Worm (Caenorhabditis elegans): ENCODE measurements around the gene Y102A11A.3.

The Y102A11A.3 gene

ce11 chrX:2018848-2019247, at the start of gene Y102A11A.3:
Y102A11A.3 (plus strand) TSS chrX:2019148.
- no peak for TF ChIP-seq nhr-237 (tag; optimal IDR thresholded peaks at IDR 0.05)
- no peak for TF ChIP-seq zip-8 (tag; optimal IDR thresholded peaks at IDR 0.05)
- TF ChIP-seq ham-2 (GFP tag; optimal IDR thresholded peaks at IDR 0.05): no peak
- no peak for TF ChIP-seq lsy-2 (tag; optimal IDR thresholded peaks at IDR 0.05)
- TF ChIP-seq tbx-8 (GFP tag; optimal IDR thresholded peaks at IDR 0.05): no peak
- no peak for TF ChIP-seq nhr-76 (tag; optimal IDR thresholded peaks at IDR 0.05)
- no peak for TF ChIP-seq nhr-2 (tag; optimal IDR thresholded peaks at IDR 0.05)
- TF ChIP-seq hlh-1 (tag; optimal IDR thresholded peaks at IDR 0.05): no peak
- TF ChIP-seq snpc-4 (tag; optimal IDR thresholded peaks at IDR 0.05): no peak
- TF ChIP-seq ceh-43 (GFP tag; optimal IDR thresholded peaks at IDR 0.05): no peak
- no peak for TF ChIP-seq ztf-11 (tag; optimal IDR thresholded peaks at IDR 0.05)
- TF ChIP-seq lin-32 (GFP tag; optimal IDR thresholded peaks at IDR 0.05): no peak
- no peak for TF ChIP-seq blmp-1 (tag; optimal IDR thresholded peaks at IDR 0.05)
- TF ChIP-seq sem-2 (GFP tag; optimal IDR thresholded peaks at IDR 0.05): no peak
- no peak for TF ChIP-seq mep-1 (tag; optimal IDR thresholded peaks at IDR 0.05)
- TF ChIP-seq ceh-83 (GFP tag; optimal IDR thresholded peaks at IDR 0.05): no peak
- TF ChIP-seq mab-5 (tag; optimal IDR thresholded peaks at IDR 0.05): no peak
- TF ChIP-seq bed-3 (GFP tag; optimal IDR thresholded peaks at IDR 0.05): no peak
- no peak for TF ChIP-seq lin-13 (tag; optimal IDR thresholded peaks at IDR 0.05)
- TF ChIP-seq cnd-1 (tag; optimal IDR thresholded peaks at IDR 0.05): no peak

DNA sequence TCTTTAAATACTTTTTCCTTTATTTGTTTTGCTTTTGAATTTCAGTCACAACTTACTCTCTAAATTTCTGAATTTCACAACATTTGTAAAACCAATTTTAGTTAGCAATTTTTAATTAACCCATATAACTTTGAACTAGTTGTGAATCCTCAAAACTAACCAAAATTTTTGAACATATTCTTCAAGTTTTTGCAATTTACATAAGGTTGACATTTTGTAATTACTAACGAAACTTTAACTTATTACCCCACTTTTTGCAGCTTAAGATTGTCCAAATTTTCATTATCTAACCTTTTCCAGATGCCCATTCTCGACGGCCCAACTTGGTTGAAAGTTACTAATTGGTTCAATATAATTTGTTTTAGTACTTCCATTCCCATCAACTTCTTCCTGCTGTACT, 49.4 kb upstream of the Y102A11A.3 start, which contains the start of gene str-79:
str-79 (plus strand) TSS at position 301 of the 400 bp plus-strand sequence.
- TF ChIP-seq M03D4.4 (tag; optimal IDR thresholded peaks at IDR 0.05) (no peak), ztf-11 (tag; optimal IDR thresholded peaks at IDR 0.05) (no peak), bed-3 (GFP tag; optimal IDR thresholded peaks at IDR 0.05) (no peak), nhr-12 (tag; optimal IDR thresholded peaks at IDR 0.05) (no peak), unc-120 (tag; optimal IDR thresholded peaks at IDR 0.05; ENCODE audit: poor library complexity, severe bottlenecking) (no peak), cnd-1 (tag; optimal IDR thresholded peaks at IDR 0.05) (no peak), elt-1 (tag; optimal IDR thresholded peaks at IDR 0.05; ENCODE audit: borderline replicate concordance, insufficient read depth) (no peak), drap-1 (GFP tag; optimal IDR thresholded peaks at IDR 0.05) (no peak), tbx-8 (GFP tag; optimal IDR thresholded peaks at IDR 0.05) (no peak), sptf-1 (tag; optimal IDR thresholded peaks at IDR 0.05) (no peak), zip-8 (tag; optimal IDR thresholded peaks at IDR 0.05) (no peak), ces-1 (GFP tag; optimal IDR thresholded peaks at IDR 0.05) (no peak)

ce11 chrX:1971647-1972046, 47.3 kb upstream of the Y102A11A.3 start:
- TF ChIP-seq elt-1 (tag; optimal IDR thresholded peaks at IDR 0.05; ENCODE audit: borderline replicate concordance, insufficient read depth) (no peak), pha-4 (tag; optimal IDR thresholded peaks at IDR 0.05) (no peak), mab-5 (tag; optimal IDR thresholded peaks at IDR 0.05) (no peak), ceh-43 (GFP tag; optimal IDR thresholded peaks at IDR 0.05) (no peak), bed-3 (GFP tag; optimal IDR thresholded peaks at IDR 0.05) (no peak), hlh-1 (tag; optimal IDR thresholded peaks at IDR 0.05) (no peak), lin-32 (GFP tag; optimal IDR thresholded peaks at IDR 0.05) (no peak), ham-2 (GFP tag; optimal IDR thresholded peaks at IDR 0.05) (no peak), unc-120 (tag; optimal IDR thresholded peaks at IDR 0.05; ENCODE audit: poor library complexity, severe bottlenecking) (no peak), nhr-76 (tag; optimal IDR thresholded peaks at IDR 0.05) (no peak), nhr-12 (tag; optimal IDR thresholded peaks at IDR 0.05) (no peak), sem-2 (GFP tag; optimal IDR thresholded peaks at IDR 0.05) (no peak), nhr-237 (tag; optimal IDR thresholded peaks at IDR 0.05) (no peak), unc-39 (tag; optimal IDR thresholded peaks at IDR 0.05) (no peak), elt-3 (tag; optimal IDR thresholded peaks at IDR 0.05) (no peak), unc-62 (GFP tag; optimal IDR thresholded peaks at IDR 0.05) (no peak), ceh-39 (tag; optimal IDR thresholded peaks at IDR 0.05) (no peak)

- no peak for TF ChIP-seq lsy-2 (tag; optimal IDR thresholded peaks at IDR 0.05)
- no peak for TF ChIP-seq tbx-8 (GFP tag; optimal IDR thresholded peaks at IDR 0.05)
- no peak for TF ChIP-seq mls-2 (tag; optimal IDR thresholded peaks at IDR 0.05)
- no peak for TF ChIP-seq sem-2 (GFP tag; optimal IDR thresholded peaks at IDR 0.05)
- TF ChIP-seq mab-5 (tag; optimal IDR thresholded peaks at IDR 0.05): no peak
- no peak for TF ChIP-seq ztf-11 (tag; optimal IDR thresholded peaks at IDR 0.05)
- no peak for TF ChIP-seq nhr-76 (tag; optimal IDR thresholded peaks at IDR 0.05)
- no peak for TF ChIP-seq ceh-43 (GFP tag; optimal IDR thresholded peaks at IDR 0.05)
- TF ChIP-seq unc-39 (tag; optimal IDR thresholded peaks at IDR 0.05): no peak
These were observed 46.2 kb upstream of the Y102A11A.3 start for ce11 chrX:1972766-1973165.
